Worm (Caenorhabditis elegans): Measurements from ENCODE around the gene flp-20.

DNA sequence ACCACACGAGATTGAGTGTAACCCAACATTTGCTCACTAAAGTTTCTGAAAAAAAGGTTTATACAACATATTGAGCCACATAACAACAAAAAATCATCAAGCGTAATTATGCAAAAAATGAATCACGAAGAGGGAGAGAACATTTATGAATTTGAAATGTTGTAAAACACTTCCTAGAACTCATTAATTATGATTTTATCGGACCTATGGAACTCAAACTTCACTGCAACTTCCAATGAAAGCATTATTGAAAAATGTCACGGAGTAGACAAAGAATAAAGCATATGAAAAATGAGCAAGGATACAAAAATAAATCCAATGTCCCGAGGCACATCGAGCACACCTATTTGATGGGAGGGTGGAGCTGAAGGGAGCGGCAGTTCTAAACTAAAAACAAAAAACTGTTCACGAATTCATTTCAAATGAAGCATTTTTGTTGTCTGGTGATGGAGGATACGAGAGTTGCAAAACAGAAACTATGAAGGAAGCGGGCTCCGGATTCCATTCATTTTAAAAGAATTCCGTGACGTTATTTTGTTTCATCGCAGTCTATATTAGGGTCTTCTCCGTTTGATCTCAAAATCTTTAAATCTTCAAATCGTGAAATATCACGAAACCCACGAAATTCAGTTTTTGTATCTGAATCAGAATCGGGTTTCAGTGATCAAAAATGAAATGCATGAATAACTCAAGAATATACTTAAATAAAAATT lies at the start of gene flp-20:
- TF ChIP-seq tra-1 (GFP tag; IDR thresholded peaks at IDR 0.05) (no peak), ZK546.5 (tag; optimal IDR thresholded peaks at IDR 0.05) (no peak), duxl-1 (tag; optimal IDR thresholded peaks at IDR 0.05; ENCODE audit: poor library complexity) (no peak), snpc-1.2 (GFP tag; IDR thresholded peaks at IDR 0.05) (no peak), nhr-76 (tag; optimal IDR thresholded peaks at IDR 0.05) (no peak), F49E8.2 (tag; optimal IDR thresholded peaks at IDR 0.05; ENCODE audit: borderline replicate concordance) (no peak), hlh-30 (tag; optimal IDR thresholded peaks at IDR 0.05; ENCODE audit: insufficient read depth) (no peak), nhr-25 (tag; optimal IDR thresholded peaks at IDR 0.05; ENCODE audit: borderline replicate concordance, insufficient read depth) (no peak), skn-1 (tag; optimal IDR thresholded peaks at IDR 0.05) (no peak), mep-1 (tag; optimal IDR thresholded peaks at IDR 0.05) (no peak), egl-27 (tag; optimal IDR thresholded peaks at IDR 0.05) (no peak), ces-1 (GFP tag; optimal IDR thresholded peaks at IDR 0.05) (no peak), zag-1 (tag; optimal IDR thresholded peaks at IDR 0.05) (no peak), ceh-32 (tag; optimal IDR thresholded peaks at IDR 0.05; ENCODE audit: poor library complexity) (no peak)

All from whole organism, L4 larva.